Worm (Caenorhabditis elegans) whole organism, late embryonic: ENCODE data around the gene T09F5.10.

Experiments
- ama-1 ChIP-seq: fragments of 150-350 bp; optimal IDR thresholded peaks from 2 replicates; lab custom pipeline; 2014
- ceh-24 ChIP-seq: sonication (generic microtip); optimal IDR thresholded peaks from 2 replicates; lab custom pipeline; 2016; ENCODE audit warnings: mild to moderate bottlenecking, missing genetic modification characterization, missing compliant biosample characterization
- ceh-34 ChIP-seq: sonication (generic microtip); optimal IDR thresholded peaks from 2 replicates; lab custom pipeline; 2016; ENCODE audit warnings: mild to moderate bottlenecking, missing genetic modification characterization, missing compliant biosample characterization
- elt-2 ChIP-seq: sonication (generic microtip); optimal IDR thresholded peaks from 2 replicates; lab custom pipeline; 2016; ENCODE audit warnings: missing genetic modification reagents, missing genetic modification characterization, missing compliant biosample characterization
- nhr-232 ChIP-seq: sonication (generic microtip); optimal IDR thresholded peaks from 2 replicates; lab custom pipeline; 2016; ENCODE audit warnings: missing genetic modification characterization, missing compliant biosample characterization
- pha-2 ChIP-seq: sonication (generic microtip); optimal IDR thresholded peaks from 2 replicates; lab custom pipeline; 2017; ENCODE audit warnings: mild to moderate bottlenecking, missing genetic modification characterization, missing compliant biosample characterization
- sdc-2 ChIP-seq: sonication (generic microtip); optimal IDR thresholded peaks from 2 replicates; lab custom pipeline; 2016; ENCODE audit warnings: missing genotype, missing genetic modification characterization, missing compliant biosample characterization
- sox-4 ChIP-seq: sonication (generic microtip); optimal IDR thresholded peaks from 2 replicates; lab custom pipeline; 2017; ENCODE audit warnings: mild to moderate bottlenecking, missing genetic modification characterization, inconsistent platforms, missing compliant biosample characterization
- tbx-2 ChIP-seq: sonication (generic microtip); optimal IDR thresholded peaks from 2 replicates; lab custom pipeline; 2016; ENCODE audit warnings: missing genetic modification characterization, missing compliant biosample characterization
- tbx-7 ChIP-seq: sonication (generic microtip); optimal IDR thresholded peaks from 2 replicates; lab custom pipeline; 2016; ENCODE audit warnings: missing genotype, missing genetic modification characterization, missing compliant biosample characterization
- unc-55 ChIP-seq: sonication (generic microtip); optimal IDR thresholded peaks from 2 replicates; lab custom pipeline; 2017; ENCODE audit warnings: missing biosample characterization, missing genetic modification reagents, missing genetic modification characterization
- ztf-16 ChIP-seq: sonication (generic microtip); optimal IDR thresholded peaks from 2 replicates; lab custom pipeline; 2017; ENCODE audit warnings: missing genetic modification characterization, missing compliant biosample characterization

ce11 chrV:15181899-15182298 lies 2.0 kb downstream of the T09F5.10 start:
- TF ChIP-seq tbx-2 (tag; lab: Kevin White, UChicago), result no peak
- TF ChIP-seq ceh-24 (tag; lab: Kevin White, UChicago), result no peak
- no peak for TF ChIP-seq unc-55 (GFP tag; lab: Kevin White, UChicago)
- no peak for TF ChIP-seq sdc-2
- TF ChIP-seq elt-2, result no peak
- no peak for TF ChIP-seq tbx-7
- no peak for TF ChIP-seq ceh-34
- TF ChIP-seq pha-2 (tag; lab: Kevin White, UChicago), result no peak
- TF ChIP-seq sox-4, result no peak
- TF ChIP-seq ama-1 (lab: Kevin White, UChicago), result no peak
- TF ChIP-seq nhr-232 (tag; lab: Kevin White, UChicago), result no peak
- no peak for TF ChIP-seq ztf-16 (tag; lab: Kevin White, UChicago)
